Worm (Caenorhabditis elegans) whole organism, early embryonic: ENCODE results near the gene F47B10.9.

Experiments used
- B0310.2 ChIP-seq: sonication (generic microtip); optimal IDR thresholded peaks from 2 replicates; lab custom pipeline; 2016; ENCODE audit warnings: mild to moderate bottlenecking, missing genetic modification characterization, missing compliant biosample characterization
- F13C5.2 ChIP-seq: sonication (generic microtip); optimal IDR thresholded peaks from 2 replicates; lab custom pipeline; 2017; ENCODE audit warnings: mild to moderate bottlenecking, missing genetic modification characterization, inconsistent platforms, missing compliant biosample characterization
- aly-1 ChIP-seq: sonication (generic microtip); optimal IDR thresholded peaks from 2 replicates; lab custom pipeline; 2016; ENCODE audit warnings: missing genetic modification characterization, missing compliant biosample characterization
- ama-1 ChIP-seq: fragments of 150-350 bp; optimal IDR thresholded peaks from 2 replicates; lab custom pipeline; 2014
- ceh-13 ChIP-seq: fragments of 200-800 bp; sonication (Bioruptor generic); optimal IDR thresholded peaks from 2 replicates; lab custom pipeline; 2018; ENCODE audit warnings: mild to moderate bottlenecking, missing genetic modification characterization, missing compliant biosample characterization
- ceh-36 ChIP-seq: sonication (generic microtip); optimal IDR thresholded peaks from 2 replicates; lab custom pipeline; 2016; ENCODE audit warnings: missing genetic modification characterization, inconsistent platforms, missing compliant biosample characterization
- ets-7 ChIP-seq: sonication (generic microtip); optimal IDR thresholded peaks from 2 replicates; lab custom pipeline; 2016; ENCODE audit warnings: missing genotype, missing genetic modification characterization, missing compliant biosample characterization
- flt-1 ChIP-seq: fragments of 200-800 bp; sonication (Bioruptor generic); IDR thresholded peaks from 2 replicates; pipeline ENCODE4 v1.3.6; 2022; ENCODE audit warnings: missing genetic modification characterization, missing compliant biosample characterization
- hmbx-1 ChIP-seq: sonication (generic microtip); optimal IDR thresholded peaks from 2 replicates; lab custom pipeline; 2016; ENCODE audit warnings: mild to moderate bottlenecking, missing genetic modification characterization, missing compliant biosample characterization
- hmg-4 ChIP-seq: fragments of 200-800 bp; sonication (Bioruptor generic); optimal IDR thresholded peaks from 2 replicates; lab custom pipeline; 2018; ENCODE audit warnings: mild to moderate bottlenecking, missing genetic modification characterization, missing compliant biosample characterization
- hnd-1 ChIP-seq: sonication (generic microtip); optimal IDR thresholded peaks from 2 replicates; lab custom pipeline; 2016; ENCODE audit warnings: missing genetic modification characterization, missing compliant biosample characterization
- pes-1 ChIP-seq: fragments of 200-800 bp; sonication (Bioruptor generic); IDR thresholded peaks from 2 replicates; pipeline ENCODE4 v1.3.6; 2022; ENCODE audit warnings: missing genetic modification reagents, missing genetic modification characterization, missing compliant biosample characterization
- scrt-1 ChIP-seq: fragments of 200-800 bp; sonication (Bioruptor generic); IDR thresholded peaks from 2 replicates; pipeline ENCODE4 v1.3.6; 2022; ENCODE audit warnings: missing genetic modification characterization, missing compliant biosample characterization
- sea-1 ChIP-seq: fragments of 200-800 bp; sonication (Bioruptor generic); conservative IDR thresholded peaks from 2 replicates; pipeline ENCODE4 v1.3.6; 2022; ENCODE audit warnings: missing genetic modification characterization, missing compliant biosample characterization
- tbx-11 ChIP-seq: fragments of 200-800 bp; sonication (Bioruptor generic); IDR thresholded peaks from 2 replicates; pipeline ENCODE4 v1.3.6; 2022; ENCODE audit warnings: missing genetic modification characterization, missing compliant biosample characterization
- tbx-37 ChIP-seq: fragments of 200-800 bp; sonication (Bioruptor generic); conservative IDR thresholded peaks from 2 replicates; pipeline ENCODE4 v1.3.6; 2022; ENCODE audit warnings: missing genetic modification reagents, missing genetic modification characterization, missing compliant biosample characterization
- tra-4 ChIP-seq: sonication (generic microtip); optimal IDR thresholded peaks from 2 replicates; lab custom pipeline; 2017; ENCODE audit warnings: missing genetic modification characterization, missing compliant biosample characterization

F47B10.9 gene

DNA sequence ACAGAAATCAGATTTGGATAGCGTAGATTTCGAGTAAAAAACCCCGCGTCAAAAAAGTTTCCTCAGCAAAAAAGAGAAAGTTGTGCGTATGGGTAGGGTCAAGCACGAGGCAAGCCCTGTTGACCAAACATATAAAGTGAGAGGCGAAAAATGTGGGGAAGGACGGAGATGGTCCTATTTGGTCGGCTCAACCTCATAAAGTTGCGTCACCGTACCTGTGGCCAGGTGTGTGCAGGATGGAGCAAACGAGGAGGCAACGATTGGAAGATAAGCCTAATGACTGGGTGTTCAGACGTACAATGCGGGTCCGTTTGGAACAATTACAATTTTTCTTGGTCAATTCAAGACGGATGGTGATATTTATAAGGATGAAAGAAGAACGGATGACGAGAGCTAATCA is 13.3 kb upstream of the F47B10.9 start:
- TF ChIP-seq aly-1 (peak; percentile 30), scrt-1 (GFP tag; lab: Robert Waterston, UW) (no peak)

DNA sequence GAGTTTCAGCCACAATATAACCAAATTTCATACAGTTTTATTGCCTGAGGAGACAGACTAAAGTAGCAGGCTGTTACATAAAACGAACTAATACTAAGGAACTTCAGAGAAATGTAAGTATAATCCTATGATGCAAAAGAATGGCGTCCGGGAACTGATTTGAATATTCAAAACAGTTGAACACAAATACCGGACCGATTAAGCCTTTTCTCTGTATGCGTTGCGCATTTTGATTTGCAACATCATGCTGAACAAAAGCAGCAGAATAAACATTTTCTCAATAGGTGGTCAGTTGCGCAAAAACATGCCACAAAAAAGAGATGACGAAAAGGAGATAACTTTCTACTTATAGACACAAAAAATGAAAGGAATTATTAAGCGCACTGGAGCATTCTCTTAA is 10.2 kb upstream of the F47B10.9 start:
- TF ChIP-seq aly-1, result no peak
- TF ChIP-seq flt-1 (GFP tag; lab: Robert Waterston, UW), result no peak
- TF ChIP-seq scrt-1 (GFP tag; lab: Robert Waterston, UW), result no peak
- TF ChIP-seq hnd-1 (tag; lab: Kevin White, UChicago), result no peak
- no peak for TF ChIP-seq sea-1 (GFP tag; lab: Robert Waterston, UW)
- TF ChIP-seq tbx-11 (GFP tag; lab: Robert Waterston, UW), result no peak
- TF ChIP-seq ceh-13 (GFP tag; lab: Kevin White, UChicago), result no peak
- no peak for TF ChIP-seq hmbx-1 (tag; lab: Kevin White, UChicago)
- no peak for TF ChIP-seq ceh-36 (tag; lab: Kevin White, UChicago)
- no peak for TF ChIP-seq F13C5.2
- no peak for TF ChIP-seq tbx-37 (GFP tag; lab: Robert Waterston, UW)
- no peak for TF ChIP-seq tra-4
- TF ChIP-seq hmg-4 (GFP tag; lab: Kevin White, UChicago), result no peak
- TF ChIP-seq B0310.2 (tag; lab: Kevin White, UChicago), result no peak
- TF ChIP-seq pes-1 (GFP tag; lab: Robert Waterston, UW), result no peak
- TF ChIP-seq ama-1 (lab: Kevin White, UChicago), result no peak
- TF ChIP-seq ets-7 (tag; lab: Kevin White, UChicago), result no peak

ce11 chrX:10919613-10920012 is 5.7 kb upstream of the F47B10.9 start, which contains the start of gene nstp-9:
nstp-9 (minus strand) TSS chrX:10919713.
- TF ChIP-seq aly-1, result no peak
- no peak for TF ChIP-seq B0310.2 (tag; lab: Kevin White, UChicago)
- no peak for TF ChIP-seq ets-7 (tag; lab: Kevin White, UChicago)
- TF ChIP-seq F13C5.2, result no peak
- TF ChIP-seq hnd-1 (tag; lab: Kevin White, UChicago), result no peak
- no peak for TF ChIP-seq sea-1 (GFP tag; lab: Robert Waterston, UW)
- no peak for TF ChIP-seq ceh-13 (GFP tag; lab: Kevin White, UChicago)
- no peak for TF ChIP-seq scrt-1 (GFP tag; lab: Robert Waterston, UW)
- no peak for TF ChIP-seq tbx-11 (GFP tag; lab: Robert Waterston, UW)
- TF ChIP-seq tra-4, result no peak
- no peak for TF ChIP-seq ama-1 (lab: Kevin White, UChicago)
- no peak for TF ChIP-seq hmg-4 (GFP tag; lab: Kevin White, UChicago)
- TF ChIP-seq flt-1 (GFP tag; lab: Robert Waterston, UW), result no peak
- no peak for TF ChIP-seq pes-1 (GFP tag; lab: Robert Waterston, UW)
- no peak for TF ChIP-seq ceh-36 (tag; lab: Kevin White, UChicago)
- TF ChIP-seq hmbx-1 (tag; lab: Kevin White, UChicago), result no peak
- no peak for TF ChIP-seq tbx-37 (GFP tag; lab: Robert Waterston, UW)

DNA sequence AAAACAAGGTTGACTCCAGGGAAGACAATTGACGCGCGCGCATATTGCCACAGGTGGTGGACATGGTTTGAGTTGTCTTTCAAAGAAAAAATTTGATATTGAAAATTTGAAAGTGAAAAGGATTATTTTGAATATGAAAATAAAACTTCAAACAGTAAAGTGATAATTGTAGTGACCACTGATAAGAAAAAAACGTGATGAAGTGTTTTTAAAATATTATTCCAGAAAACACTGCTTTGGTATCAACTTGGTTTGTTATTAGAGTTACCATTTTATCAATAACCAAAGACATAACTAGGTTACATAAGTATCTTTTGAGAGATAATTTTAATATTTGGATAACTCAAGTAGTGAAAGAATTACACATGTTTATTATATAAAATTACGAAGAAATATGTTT is 2.3 kb upstream of the F47B10.9 start:
- no peak for TF ChIP-seq hmbx-1 (tag; lab: Kevin White, UChicago)
- no peak for TF ChIP-seq hmg-4 (GFP tag; lab: Kevin White, UChicago)

ce11 chrX:10914421-10915277 is 768 bp upstream of the F47B10.9 start:
- TF ChIP-seq ceh-13 (GFP tag; lab: Kevin White, UChicago), result no peak
- no peak for TF ChIP-seq hnd-1 (tag; lab: Kevin White, UChicago)
- TF ChIP-seq aly-1, result no peak
- no peak for TF ChIP-seq ceh-36 (tag; lab: Kevin White, UChicago)
- TF ChIP-seq hmg-4 (GFP tag; lab: Kevin White, UChicago), result no peak
- no peak for TF ChIP-seq sea-1 (GFP tag; lab: Robert Waterston, UW)
- no peak for TF ChIP-seq tbx-37 (GFP tag; lab: Robert Waterston, UW)
- no peak for TF ChIP-seq flt-1 (GFP tag; lab: Robert Waterston, UW)
- no peak for TF ChIP-seq hmbx-1 (tag; lab: Kevin White, UChicago)
- no peak for TF ChIP-seq F13C5.2
- TF ChIP-seq scrt-1 (GFP tag; lab: Robert Waterston, UW), result no peak
- no peak for TF ChIP-seq ama-1 (lab: Kevin White, UChicago)

- TF ChIP-seq hmg-4 (GFP tag; lab: Kevin White, UChicago) (no peak), ets-7 (tag; lab: Kevin White, UChicago) (no peak), hmbx-1 (tag; lab: Kevin White, UChicago) (no peak), tbx-11 (GFP tag; lab: Robert Waterston, UW) (no peak), flt-1 (GFP tag; lab: Robert Waterston, UW) (no peak), F13C5.2 (no peak), scrt-1 (GFP tag; lab: Robert Waterston, UW) (no peak), tra-4 (no peak), sea-1 (GFP tag; lab: Robert Waterston, UW) (no peak), ama-1 (lab: Kevin White, UChicago) (no peak), tbx-37 (GFP tag; lab: Robert Waterston, UW) (no peak)
These were observed 3.2 kb downstream of the F47B10.9 start, which contains the start of gene F47B10.8 for ce11 chrX:10910716-10911115. F47B10.8 (minus strand) TSS chrX:10910816.

- no peak for TF ChIP-seq flt-1 (GFP tag; lab: Robert Waterston, UW)
- no peak for TF ChIP-seq aly-1
- no peak for TF ChIP-seq ceh-36 (tag; lab: Kevin White, UChicago)
- no peak for TF ChIP-seq tbx-11 (GFP tag; lab: Robert Waterston, UW)
- no peak for TF ChIP-seq hnd-1 (tag; lab: Kevin White, UChicago)
- TF ChIP-seq ceh-13 (GFP tag; lab: Kevin White, UChicago), result no peak
- no peak for TF ChIP-seq tbx-37 (GFP tag; lab: Robert Waterston, UW)
- no peak for TF ChIP-seq ama-1 (lab: Kevin White, UChicago)
- TF ChIP-seq hmbx-1 (tag; lab: Kevin White, UChicago), result no peak
- no peak for TF ChIP-seq F13C5.2
These were observed 4.2 kb downstream of the F47B10.9 start for ce11 chrX:10909661-10910060.
